Fruit fly (Drosophila melanogaster) whole organism, embryonic: ENCODE results near the gene Nf-YC.

Experiments used
- CG10431 ChIP-seq: fragments of 200-800 bp; sonication (Bioruptor generic); optimal IDR thresholded peaks from 3 replicates; lab custom pipeline; 2018; ENCODE audit warnings: missing biosample characterization, mild to moderate bottlenecking, missing genetic modification characterization
- CG11398 ChIP-seq: fragments of 200-800 bp; sonication (Bioruptor generic); optimal IDR thresholded peaks from 2 replicates; lab custom pipeline; 2016; ENCODE audit warnings: missing biosample characterization, missing genetic modification characterization
- CG12155 ChIP-seq: fragments of 200-800 bp; sonication (Bioruptor generic); optimal IDR thresholded peaks from 3 replicates; lab custom pipeline; 2016; ENCODE audit warnings: missing biosample characterization, missing genetic modification characterization
- CG12391 ChIP-seq: fragments of 200-800 bp; sonication (Bioruptor generic); optimal IDR thresholded peaks from 3 replicates; lab custom pipeline; 2018; ENCODE audit warnings: missing biosample characterization, mild to moderate bottlenecking, missing genetic modification characterization, moderate library complexity
- CG13123 ChIP-seq: fragments of 200-800 bp; sonication (Bioruptor generic); optimal IDR thresholded peaks from 2 replicates; lab custom pipeline; 2016; ENCODE audit warnings: missing biosample characterization, missing genetic modification characterization
- CG15514 ChIP-seq: fragments of 200-800 bp; sonication (Bioruptor generic); optimal IDR thresholded peaks from 3 replicates; lab custom pipeline; 2017; ENCODE audit warnings: missing biosample characterization, missing genetic modification characterization, mild to moderate bottlenecking, moderate library complexity, missing genetic modification reagents
- CG15696 ChIP-seq: fragments of 200-800 bp; sonication (Bioruptor generic); optimal IDR thresholded peaks from 2 replicates; lab custom pipeline; 2019; ENCODE audit warnings: missing biosample characterization, mild to moderate bottlenecking, missing genetic modification characterization, moderate library complexity
- CG16779 ChIP-seq: fragments of 200-800 bp; sonication (Bioruptor generic); IDR thresholded peaks from 2 replicates; pipeline ENCODE4 v1.3.6; 2022; ENCODE audit warnings: missing biosample characterization, missing genetic modification characterization
- CG1792 ChIP-seq: fragments of 200-800 bp; sonication (Bioruptor generic); optimal IDR thresholded peaks from 2 replicates; lab custom pipeline; 2016; ENCODE audit warnings: missing biosample characterization, missing genetic modification characterization
- CG2129 ChIP-seq: fragments of 200-800 bp; sonication (Bioruptor generic); IDR thresholded peaks from 2 replicates; pipeline ENCODE4 v1.3.6; 2022; ENCODE audit warnings: missing biosample characterization, missing genetic modification characterization; ENCODE audit not compliant: partially characterized antibody
- CG34376 ChIP-seq: fragments of 200-800 bp; sonication (Bioruptor generic); optimal IDR thresholded peaks from 2 replicates; lab custom pipeline; 2018; ENCODE audit warnings: missing biosample characterization, mild to moderate bottlenecking, missing genetic modification characterization
- CG4707 ChIP-seq: fragments of 200-800 bp; sonication (Bioruptor generic); optimal IDR thresholded peaks from 2 replicates; lab custom pipeline; 2018; ENCODE audit warnings: missing biosample characterization, mild to moderate bottlenecking, missing genetic modification characterization, moderate library complexity
- CG7271 ChIP-seq: fragments of 200-800 bp; sonication (Bioruptor generic); optimal IDR thresholded peaks from 2 replicates; lab custom pipeline; 2018; ENCODE audit warnings: missing biosample characterization, mild to moderate bottlenecking, missing genetic modification characterization, moderate library complexity
- CG7839 ChIP-seq: fragments of 200-800 bp; sonication (Bioruptor generic); optimal IDR thresholded peaks from 3 replicates; lab custom pipeline; 2018; ENCODE audit warnings: missing biosample characterization, mild to moderate bottlenecking, missing genetic modification characterization, moderate library complexity
- CG7987 ChIP-seq: fragments of 200-800 bp; sonication (Bioruptor generic); optimal IDR thresholded peaks from 2 replicates; lab custom pipeline; 2018; ENCODE audit warnings: missing biosample characterization, mild to moderate bottlenecking, missing genetic modification characterization, moderate library complexity
- CG8290 ChIP-seq, 3 experiments: fragments of 200-800 bp; sonication (Bioruptor generic); optimal IDR thresholded peaks; 2 replicates each; lab custom pipeline; 2016 to 2019; ENCODE audit warnings: missing biosample characterization in 3 of 3, missing genetic modification characterization in 3 of 3, mild to moderate bottlenecking in 2 of 3, moderate library complexity in 1 of 3
- CG8388 ChIP-seq: fragments of 200-800 bp; sonication (Bioruptor generic); optimal IDR thresholded peaks from 2 replicates; lab custom pipeline; 2019; ENCODE audit warnings: missing biosample characterization, mild to moderate bottlenecking, missing genetic modification characterization, moderate library complexity
- CkIIα-i1 ChIP-seq: fragments of 200-800 bp; sonication (Bioruptor generic); IDR thresholded peaks from 2 replicates; pipeline ENCODE4 v1.3.6; 2022; ENCODE audit warnings: missing biosample characterization, missing genetic modification characterization
- CoRest ChIP-seq: fragments of 200-800 bp; sonication (Bioruptor generic); optimal IDR thresholded peaks from 3 replicates; lab custom pipeline; 2018; ENCODE audit warnings: missing biosample characterization, mild to moderate bottlenecking, missing genetic modification characterization, moderate library complexity
- CrebB ChIP-seq: fragments of 200-800 bp; sonication (Bioruptor generic); optimal IDR thresholded peaks from 3 replicates; lab custom pipeline; 2018; ENCODE audit warnings: missing biosample characterization, mild to moderate bottlenecking, missing genetic modification characterization
- Dip2 ChIP-seq: fragments of 200-800 bp; sonication (Bioruptor generic); IDR thresholded peaks from 2 replicates; pipeline ENCODE4 v1.3.6; 2022; ENCODE audit warnings: missing biosample characterization, missing genetic modification characterization
- HLH54F ChIP-seq: fragments of 200-800 bp; sonication (Bioruptor generic); optimal IDR thresholded peaks from 3 replicates; lab custom pipeline; 2016; ENCODE audit warnings: missing biosample characterization, missing genetic modification characterization
- HmgZ ChIP-seq: fragments of 200-800 bp; sonication (Bioruptor generic); optimal IDR thresholded peaks from 2 replicates; lab custom pipeline; 2018; ENCODE audit warnings: missing biosample characterization, mild to moderate bottlenecking, missing genetic modification characterization
- Hr39 ChIP-seq: fragments of >200 bp; optimal IDR thresholded peaks from 2 replicates; lab custom pipeline; 2017
- Lpt ChIP-seq: fragments of >200 bp; optimal IDR thresholded peaks from 2 replicates; lab custom pipeline; 2018; ENCODE audit warnings: missing biosample characterization, missing genetic modification characterization
- Mad ChIP-seq: fragments of 200-800 bp; sonication (Bioruptor generic); optimal IDR thresholded peaks from 2 replicates; lab custom pipeline; 2016; ENCODE audit warnings: missing biosample characterization, missing genetic modification characterization
- Scr ChIP-seq: fragments of 200-800 bp; sonication (Bioruptor generic); IDR thresholded peaks from 2 replicates; pipeline ENCODE4 v1.3.6; 2022; ENCODE audit warnings: missing biosample characterization, missing genetic modification characterization; ENCODE audit not compliant: partially characterized antibody
- Sin3A ChIP-seq: fragments of >200 bp; optimal IDR thresholded peaks from 2 replicates; lab custom pipeline; 2018
- ab ChIP-seq: fragments of 200-800 bp; sonication (Bioruptor generic); optimal IDR thresholded peaks from 2 replicates; lab custom pipeline; 2016; ENCODE audit warnings: missing biosample characterization, missing genetic modification characterization
- az2 ChIP-seq: fragments of 200-800 bp; sonication (Bioruptor generic); optimal IDR thresholded peaks from 3 replicates; lab custom pipeline; 2016; ENCODE audit warnings: missing biosample characterization, missing genetic modification characterization
- bbx ChIP-seq: fragments of 200-800 bp; sonication (Bioruptor generic); IDR thresholded peaks from 2 replicates; pipeline ENCODE4 v1.3.6; 2022; ENCODE audit warnings: missing biosample characterization, missing genetic modification characterization; ENCODE audit not compliant: partially characterized antibody
- cad ChIP-seq: fragments of >200 bp; optimal IDR thresholded peaks from 2 replicates; lab custom pipeline; 2017; ENCODE audit warnings: missing biosample characterization, missing genetic modification characterization
- crc ChIP-seq: fragments of 200-800 bp; sonication (Bioruptor generic); optimal IDR thresholded peaks from 2 replicates; lab custom pipeline; 2016; ENCODE audit warnings: missing biosample characterization, missing genetic modification characterization
- da ChIP-seq: fragments of 200-800 bp; sonication (Bioruptor generic); optimal IDR thresholded peaks from 2 replicates; lab custom pipeline; 2016; ENCODE audit warnings: missing biosample characterization, missing genetic modification characterization
- danr ChIP-seq: fragments of 200-800 bp; sonication (Bioruptor generic); IDR thresholded peaks from 2 replicates; pipeline ENCODE4 v1.3.6; 2022; ENCODE audit warnings: missing biosample characterization, missing genetic modification characterization
- dati ChIP-seq: fragments of 200-800 bp; sonication (Bioruptor generic); IDR thresholded peaks from 2 replicates; pipeline ENCODE4 v1.3.6; 2022; ENCODE audit warnings: missing biosample characterization, missing genetic modification characterization
- esg ChIP-seq: fragments of 200-800 bp; sonication (Bioruptor generic); conservative IDR thresholded peaks from 2 replicates; pipeline ENCODE4 v1.3.6; 2022; ENCODE audit warnings: missing biosample characterization, missing genetic modification characterization
- ewg ChIP-seq: fragments of 200-800 bp; sonication (Bioruptor generic); optimal IDR thresholded peaks from 3 replicates; lab custom pipeline; 2017; ENCODE audit warnings: mild to moderate bottlenecking, missing biosample characterization, missing genetic modification reagents, missing genetic modification characterization
- gcm ChIP-seq: fragments of 200-800 bp; sonication (Bioruptor generic); optimal IDR thresholded peaks from 2 replicates; lab custom pipeline; 2019; ENCODE audit warnings: missing biosample characterization, mild to moderate bottlenecking, missing genetic modification characterization, moderate library complexity
- gem ChIP-seq: fragments of 200-800 bp; sonication (Bioruptor generic); optimal IDR thresholded peaks from 2 replicates; lab custom pipeline; 2019; ENCODE audit warnings: missing biosample characterization, mild to moderate bottlenecking, missing genetic modification characterization, moderate library complexity
- grn ChIP-seq: fragments of 200-800 bp; sonication (Bioruptor generic); optimal IDR thresholded peaks from 3 replicates; lab custom pipeline; 2017; ENCODE audit warnings: missing biosample characterization, missing genetic modification characterization
- ham ChIP-seq: fragments of 200-800 bp; sonication (Bioruptor generic); IDR thresholded peaks from 2 replicates; pipeline ENCODE4 v1.3.6; 2022; ENCODE audit warnings: missing biosample characterization, missing genetic modification characterization
- lola ChIP-seq, 3 experiments: fragments of >200 bp in 2 of 3; fragments of 200-800 bp in 1 of 3; sonication (Bioruptor generic) in 1 of 3; optimal IDR thresholded peaks; 2 replicates each; lab custom pipeline; 2017 to 2019; ENCODE audit warnings: missing biosample characterization in 3 of 3, missing genetic modification characterization in 3 of 3, mild to moderate bottlenecking in 1 of 3, moderate library complexity in 1 of 3
- pnt ChIP-seq: fragments of 200-800 bp; sonication (Bioruptor generic); optimal IDR thresholded peaks from 3 replicates; lab custom pipeline; 2016; ENCODE audit warnings: missing biosample characterization, missing genetic modification characterization
- scrt ChIP-seq: fragments of 200-800 bp; sonication (Bioruptor generic); optimal IDR thresholded peaks from 2 replicates; lab custom pipeline; 2018; ENCODE audit warnings: missing biosample characterization, mild to moderate bottlenecking, missing genetic modification characterization, moderate library complexity
- sens-2 ChIP-seq: fragments of 200-800 bp; sonication (Bioruptor generic); IDR thresholded peaks from 2 replicates; pipeline ENCODE4 v1.3.6; 2022; ENCODE audit warnings: missing biosample characterization, missing genetic modification characterization
- sisA ChIP-seq: fragments of 200-800 bp; sonication (Bioruptor generic); IDR thresholded peaks from 2 replicates; pipeline ENCODE4 v1.3.6; 2022; ENCODE audit warnings: missing biosample characterization, missing genetic modification characterization
- slbo ChIP-seq: fragments of 200-800 bp; sonication (Bioruptor generic); IDR thresholded peaks from 2 replicates; pipeline ENCODE4 v1.3.6; 2022; ENCODE audit warnings: missing biosample characterization, missing genetic modification characterization
- slp2 ChIP-seq: fragments of 200-800 bp; sonication (Bioruptor generic); optimal IDR thresholded peaks from 2 replicates; lab custom pipeline; 2016; ENCODE audit warnings: missing biosample characterization, missing genetic modification characterization

The Nf-YC gene

DNA sequence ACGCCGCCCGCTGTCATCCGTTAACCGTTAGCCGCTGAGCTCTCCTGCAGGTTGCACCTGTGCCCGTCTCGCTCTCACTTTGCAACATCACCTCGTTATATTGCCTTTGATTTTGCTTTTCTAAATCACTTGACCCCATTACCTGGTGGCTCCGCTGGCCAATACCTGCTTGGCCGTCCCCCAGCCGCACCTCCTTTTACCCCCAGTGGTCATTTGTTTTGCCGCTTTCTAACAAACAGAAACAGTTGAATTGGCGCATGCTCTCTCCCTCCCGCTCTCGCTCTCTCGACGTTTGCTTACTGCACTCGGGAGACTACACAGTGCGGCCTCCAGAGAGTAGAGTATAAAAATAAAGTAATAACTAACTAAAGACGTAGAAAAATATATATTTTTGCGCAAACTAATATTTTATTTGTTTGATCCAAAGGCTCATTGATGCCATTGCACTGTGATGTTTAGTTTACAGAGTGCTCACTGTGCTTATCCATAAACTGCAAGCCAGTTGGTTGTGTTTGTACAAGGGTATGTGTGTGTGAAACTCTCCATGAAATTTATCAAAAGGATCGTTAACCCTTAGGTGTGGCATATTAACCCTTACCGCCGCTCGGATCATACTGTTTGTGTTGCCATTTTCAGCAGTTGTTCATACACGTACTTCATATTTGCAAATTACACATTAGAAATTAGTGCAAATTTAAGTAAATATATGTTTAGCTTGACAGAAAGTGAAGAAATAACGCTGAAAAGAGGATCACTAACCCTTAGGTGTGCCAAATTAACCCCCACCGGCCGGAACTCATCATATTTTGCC, 16.0 kb downstream of the Nf-YC start (continued):
- peak; percentile 86 for TF ChIP-seq sens-2 (GFP tag; lab: Robert Waterston, UW)
- no peak for TF ChIP-seq CG34376 (GFP tag; lab: Kevin White, UChicago)
- TF ChIP-seq CrebB, result peak; percentile 21
- TF ChIP-seq ab, result peak; percentile 31
- peak; percentile 53 for TF ChIP-seq slp2 (GFP tag; lab: Kevin White, UChicago)
- peak; percentile 69 for TF ChIP-seq Mad (GFP tag; lab: Kevin White, UChicago)
- TF ChIP-seq crc (GFP tag; lab: Kevin White, UChicago), result peak; percentile 29
- TF ChIP-seq pnt (GFP tag; lab: Kevin White, UChicago), result peak; percentile 63
- TF ChIP-seq CG8388 (GFP tag; lab: Kevin White, UChicago), result no peak
- peak; percentile 27; the same call in 1 of the 2 replicates for TF ChIP-seq CG16779 (GFP tag; lab: Robert Waterston, UW)
- TF ChIP-seq CG10431, result no peak
- peak; percentile 5 for TF ChIP-seq da
- no peak for TF ChIP-seq CkIIα-i1 (GFP tag; lab: Robert Waterston, UW)
- no peak for TF ChIP-seq gcm
- peak; percentile 48 for TF ChIP-seq CG15696 (tag; lab: Kevin White, UChicago)
- no peak; the same call in 1 of the 2 replicates for TF ChIP-seq bbx (GFP tag; lab: Robert Waterston, UW)
- 0 out of 2 replicates have a peak, but pooled peaks have one; percentile 8 for TF ChIP-seq Scr
- peak; percentile 37 for TF ChIP-seq CG4707 (GFP tag; lab: Kevin White, UChicago)
- TF ChIP-seq esg (GFP tag; lab: Robert Waterston, UW), result peak; percentile 85
- 0 out of 2 replicates have a peak, but pooled peaks have one; percentile 47 for TF ChIP-seq danr (GFP tag; lab: Robert Waterston, UW)
- TF ChIP-seq az2, result peak; percentile 87
- no peak for TF ChIP-seq Lpt (GFP tag; lab: Kevin White, UChicago)
- TF ChIP-seq CoRest, result peak; percentile 66
- peak; percentile 3 for TF ChIP-seq CG7271 (tag; lab: Kevin White, UChicago)
- peak; percentile 88 for TF ChIP-seq slbo (GFP tag; lab: Robert Waterston, UW)
- peak; percentile 12 for TF ChIP-seq CG7987 (GFP tag; lab: Kevin White, UChicago)
- TF ChIP-seq gem, result peak; percentile 86
- TF ChIP-seq grn (GFP tag; lab: Kevin White, UChicago), result no peak
- peak; percentile 38 for TF ChIP-seq CG13123 (GFP tag; lab: Kevin White, UChicago)
- peak; percentile 80 for TF ChIP-seq ewg (GFP tag; lab: Kevin White, UChicago)
- TF ChIP-seq sisA, result peak; percentile 89
- TF ChIP-seq CG12391, result peak; percentile 84
- TF ChIP-seq cad (GFP tag; lab: Kevin White, UChicago), result no peak
- TF ChIP-seq dati (GFP tag; lab: Robert Waterston, UW), result peak; percentile 76
- peak; percentile 70 for TF ChIP-seq HLH54F
- no peak for TF ChIP-seq Hr39 (lab: Kevin White, UChicago)
- peak; percentile 55 for TF ChIP-seq CG1792 (GFP tag; lab: Kevin White, UChicago)
- TF ChIP-seq CG7839 (tag; lab: Kevin White, UChicago), result no peak
- TF ChIP-seq ham, result no peak
- TF ChIP-seq CG2129 (GFP tag; lab: Robert Waterston, UW), result no peak
- peak; percentile 72 for TF ChIP-seq CG12155 (GFP tag; lab: Kevin White, UChicago)
- TF ChIP-seq scrt (GFP tag; lab: Kevin White, UChicago), result peak; percentile 65
- TF ChIP-seq Sin3A (lab: Kevin White, UChicago), result no peak
- TF ChIP-seq CG8290 (GFP tag; optimal IDR thresholded peaks at IDR 0.05; lab: Kevin White, UChicago), result no peak
- no peak for TF ChIP-seq CG8290 (tag; optimal IDR thresholded peaks at IDR 0.05; lab: Kevin White, UChicago)
- TF ChIP-seq lola (GFP tag; optimal IDR thresholded peaks at IDR 0.05; lab: Kevin White, UChicago), result peak in 1 of 3 experiments; percentile 73
- no peak for TF ChIP-seq Dip2 (GFP tag; lab: Robert Waterston, UW)
- TF ChIP-seq CG11398 (GFP tag; lab: Kevin White, UChicago), result peak; percentile 15
- TF ChIP-seq HmgZ, result peak; percentile 51
- peak; percentile 61 for TF ChIP-seq CG15514 (GFP tag; lab: Kevin White, UChicago)
